Fruit fly (Drosophila melanogaster) whole organism, prepupa: ENCODE data around the gene alpha-Cat.

Source experiments
- CG11294 ChIP-seq: fragments of 200-800 bp; sonication (Bioruptor generic); IDR thresholded peaks from 2 replicates; pipeline ENCODE4 v1.3.6; 2022; ENCODE audit warnings: missing biosample characterization, missing genetic modification characterization
- CG11902 ChIP-seq: fragments of 200-800 bp; sonication (Bioruptor generic); optimal IDR thresholded peaks from 3 replicates; lab custom pipeline; 2016; ENCODE audit warnings: missing biosample characterization, missing genetic modification characterization
- Hr39 ChIP-seq: fragments of 200-800 bp; sonication (Bioruptor generic); optimal IDR thresholded peaks from 2 replicates; lab custom pipeline; 2016; ENCODE audit warnings: missing biosample characterization, missing genetic modification characterization
- net ChIP-seq: fragments of 200-800 bp; sonication (Bioruptor generic); optimal IDR thresholded peaks from 3 replicates; lab custom pipeline; 2016; ENCODE audit warnings: missing biosample characterization, missing genetic modification characterization

- TF ChIP-seq Hr39 (GFP tag; lab: Kevin White, UChicago) (no peak), CG11294 (GFP tag; lab: Robert Waterston, UW) (no peak), net (GFP tag; lab: Kevin White, UChicago) (no peak), CG11902 (GFP tag; lab: Kevin White, UChicago) (no peak)
Observed at dm6 chr3L:23339079-23339727, 1.3 kb upstream of the alpha-Cat start, which contains the start of gene ND-MLRQ.
